Fruit fly (Drosophila melanogaster) whole organism, embryonic: ENCODE results near the gene CG18563.

Experiments
- Awh ChIP-seq: fragments of 200-800 bp; sonication (Bioruptor generic); IDR thresholded peaks from 2 replicates; pipeline ENCODE4, ENCODE4 v1.3.6; 2022; ENCODE audit warnings: missing biosample characterization, missing genetic modification characterization
- CG1024 ChIP-seq: fragments of 200-800 bp; sonication (Bioruptor generic); IDR thresholded peaks from 2 replicates; pipeline ENCODE4 v1.3.6; 2022; ENCODE audit warnings: missing biosample characterization, missing genetic modification characterization
- CG10462 ChIP-seq: fragments of 200-800 bp; sonication (Bioruptor generic); optimal IDR thresholded peaks from 2 replicates; lab custom pipeline; 2016; ENCODE audit warnings: missing biosample characterization, missing genetic modification characterization
- CG10565 ChIP-seq: fragments of 200-800 bp; sonication (Bioruptor generic); optimal IDR thresholded peaks from 3 replicates; lab custom pipeline; 2016; ENCODE audit warnings: missing biosample characterization, mild to moderate bottlenecking, missing genetic modification characterization
- CG11247 ChIP-seq: fragments of 200-800 bp; sonication (Bioruptor generic); IDR thresholded peaks from 2 replicates; pipeline ENCODE4 v1.3.6; 2022; ENCODE audit warnings: missing biosample characterization, missing genetic modification characterization
- CG12769 ChIP-seq: fragments of 200-800 bp; sonication (Bioruptor generic); optimal IDR thresholded peaks from 2 replicates; lab custom pipeline; 2019; ENCODE audit warnings: missing biosample characterization, mild to moderate bottlenecking, missing genetic modification characterization, moderate library complexity
- CG13775 ChIP-seq: fragments of 200-800 bp; sonication (Bioruptor generic); optimal IDR thresholded peaks from 3 replicates; lab custom pipeline; 2017; ENCODE audit warnings: missing biosample characterization, mild to moderate bottlenecking, missing genetic modification characterization
- CG15073 ChIP-seq: fragments of 200-800 bp; sonication (Bioruptor generic); optimal IDR thresholded peaks from 2 replicates; lab custom pipeline; 2016; ENCODE audit warnings: missing biosample characterization, missing genetic modification characterization
- CG16815 ChIP-seq: fragments of 200-800 bp; sonication (Bioruptor generic); optimal IDR thresholded peaks from 3 replicates; lab custom pipeline; 2017; ENCODE audit warnings: missing biosample characterization, mild to moderate bottlenecking, missing genetic modification characterization
- CG17361 ChIP-seq: fragments of 200-800 bp; sonication (Bioruptor generic); IDR thresholded peaks from 3 replicates; pipeline ENCODE4 v1.3.6; 2022; ENCODE audit warnings: missing biosample characterization, missing genetic modification characterization
- CG17802 ChIP-seq: fragments of 200-800 bp; sonication (Bioruptor generic); optimal IDR thresholded peaks from 2 replicates; lab custom pipeline; 2018; ENCODE audit warnings: missing biosample characterization, mild to moderate bottlenecking, missing genetic modification characterization, moderate library complexity
- CG18599 ChIP-seq: fragments of 200-800 bp; sonication (Bioruptor generic); optimal IDR thresholded peaks from 3 replicates; lab custom pipeline; 2017; ENCODE audit warnings: missing biosample characterization, missing genetic modification characterization, mild to moderate bottlenecking, moderate library complexity, missing genetic modification reagents
- CG3065 ChIP-seq: fragments of 200-800 bp; sonication (Bioruptor generic); optimal IDR thresholded peaks from 2 replicates; lab custom pipeline; 2016; ENCODE audit warnings: missing biosample characterization, missing genetic modification characterization
- CG33557 ChIP-seq: fragments of 200-800 bp; sonication (Bioruptor generic); optimal IDR thresholded peaks from 2 replicates; lab custom pipeline; 2019; ENCODE audit warnings: missing biosample characterization, mild to moderate bottlenecking, missing genetic modification characterization, moderate library complexity
- CG3407 ChIP-seq: fragments of 200-800 bp; sonication (Bioruptor generic); optimal IDR thresholded peaks from 2 replicates; lab custom pipeline; 2018; ENCODE audit warnings: missing biosample characterization, mild to moderate bottlenecking, missing genetic modification characterization
- CG3847 ChIP-seq: fragments of 200-800 bp; sonication (Bioruptor generic); IDR thresholded peaks from 2 replicates; pipeline ENCODE4 v1.3.6; 2022; ENCODE audit warnings: missing biosample characterization, missing genetic modification characterization
- CG6683 ChIP-seq: fragments of 200-800 bp; sonication (Bioruptor generic); optimal IDR thresholded peaks from 2 replicates; lab custom pipeline; 2017; ENCODE audit warnings: missing biosample characterization, mild to moderate bottlenecking, missing genetic modification characterization, missing genetic modification reagents
- CG8089 ChIP-seq: fragments of 200-800 bp; sonication (Bioruptor generic); optimal IDR thresholded peaks from 3 replicates; lab custom pipeline; 2016; ENCODE audit warnings: missing biosample characterization, missing genetic modification characterization
- CoRest ChIP-seq: fragments of 200-800 bp; sonication (Bioruptor generic); optimal IDR thresholded peaks from 3 replicates; lab custom pipeline; 2018; ENCODE audit warnings: missing biosample characterization, mild to moderate bottlenecking, missing genetic modification characterization, moderate library complexity
- Dip3 ChIP-seq: fragments of 200-800 bp; sonication (Bioruptor generic); optimal IDR thresholded peaks from 3 replicates; lab custom pipeline; 2016; ENCODE audit warnings: missing biosample characterization, missing genetic modification characterization
- H15 ChIP-seq: fragments of 200-800 bp; sonication (Bioruptor generic); IDR thresholded peaks from 3 replicates; pipeline ENCODE4 v1.3.6; 2022; ENCODE audit warnings: missing biosample characterization, missing genetic modification characterization
- HmgD ChIP-seq: fragments of 200-800 bp; sonication (Bioruptor generic); optimal IDR thresholded peaks from 3 replicates; lab custom pipeline; 2016; ENCODE audit warnings: missing biosample characterization, missing genetic modification characterization
- HmgZ ChIP-seq: fragments of 200-800 bp; sonication (Bioruptor generic); optimal IDR thresholded peaks from 2 replicates; lab custom pipeline; 2018; ENCODE audit warnings: missing biosample characterization, mild to moderate bottlenecking, missing genetic modification characterization
- Hsf ChIP-seq: fragments of 200-800 bp; sonication (Bioruptor generic); optimal IDR thresholded peaks from 3 replicates; lab custom pipeline; 2016; ENCODE audit warnings: missing biosample characterization, missing genetic modification characterization
- Optix ChIP-seq: fragments of 200-800 bp; sonication (Bioruptor generic); IDR thresholded peaks from 3 replicates; pipeline ENCODE4 v1.3.6; 2022; ENCODE audit warnings: missing biosample characterization, missing genetic modification characterization
- Sin3A ChIP-seq: fragments of >200 bp; optimal IDR thresholded peaks from 2 replicates; lab custom pipeline; 2018
- Sry-β ChIP-seq: fragments of 200-800 bp; sonication (Bioruptor generic); optimal IDR thresholded peaks from 2 replicates; lab custom pipeline; 2018; ENCODE audit warnings: missing biosample characterization, mild to moderate bottlenecking, missing genetic modification characterization, moderate library complexity
- ato ChIP-seq: fragments of 200-800 bp; sonication (Bioruptor generic); IDR thresholded peaks from 2 replicates; pipeline ENCODE4 v1.3.6; 2022; ENCODE audit warnings: missing biosample characterization, missing genetic modification characterization; ENCODE audit not compliant: partially characterized antibody
- bbx ChIP-seq: fragments of 200-800 bp; sonication (Bioruptor generic); IDR thresholded peaks from 2 replicates; pipeline ENCODE4 v1.3.6; 2022; ENCODE audit warnings: missing biosample characterization, missing genetic modification characterization; ENCODE audit not compliant: partially characterized antibody
- cg ChIP-seq: fragments of 200-800 bp; sonication (Bioruptor generic); optimal IDR thresholded peaks from 3 replicates; lab custom pipeline; 2019; ENCODE audit warnings: missing biosample characterization, mild to moderate bottlenecking, missing genetic modification characterization, moderate library complexity
- chinmo ChIP-seq: fragments of 200-800 bp; sonication (Bioruptor generic); IDR thresholded peaks from 4 replicates; pipeline ENCODE4 v1.3.6; 2022; ENCODE audit warnings: missing biosample characterization, missing genetic modification characterization; ENCODE audit not compliant: partially characterized antibody
- cwo ChIP-seq: fragments of 200-800 bp; sonication (Bioruptor generic); optimal IDR thresholded peaks from 3 replicates; lab custom pipeline; 2017; ENCODE audit warnings: missing biosample characterization, missing genetic modification characterization, mild to moderate bottlenecking, moderate library complexity, missing genetic modification reagents
- dm ChIP-seq: fragments of 200-800 bp; sonication (Bioruptor generic); optimal IDR thresholded peaks from 3 replicates; lab custom pipeline; 2016; ENCODE audit warnings: missing biosample characterization, missing genetic modification characterization
- dysf ChIP-seq: fragments of 200-800 bp; sonication (Bioruptor generic); IDR thresholded peaks from 3 replicates; pipeline ENCODE4 v1.3.6; 2022; ENCODE audit warnings: missing biosample characterization, missing genetic modification characterization
- gem ChIP-seq: fragments of 200-800 bp; sonication (Bioruptor generic); optimal IDR thresholded peaks from 2 replicates; lab custom pipeline; 2019; ENCODE audit warnings: missing biosample characterization, mild to moderate bottlenecking, missing genetic modification characterization, moderate library complexity
- grau ChIP-seq: fragments of 200-800 bp; optimal IDR thresholded peaks from 3 replicates; lab custom pipeline; 2019; ENCODE audit warnings: missing biosample characterization, mild to moderate bottlenecking, missing genetic modification characterization, moderate library complexity
- grn ChIP-seq: fragments of 200-800 bp; sonication (Bioruptor generic); optimal IDR thresholded peaks from 3 replicates; lab custom pipeline; 2017; ENCODE audit warnings: missing biosample characterization, missing genetic modification characterization
- gsb-n ChIP-seq: fragments of 200-800 bp; sonication (Bioruptor generic); optimal IDR thresholded peaks from 3 replicates; lab custom pipeline; 2018; ENCODE audit warnings: missing biosample characterization, mild to moderate bottlenecking, missing genetic modification characterization
- ind ChIP-seq: fragments of 200-800 bp; sonication (Bioruptor generic); optimal IDR thresholded peaks from 3 replicates; lab custom pipeline; 2016; ENCODE audit warnings: missing biosample characterization, missing genetic modification characterization
- inv ChIP-seq: fragments of 200-800 bp; sonication (Bioruptor generic); IDR thresholded peaks from 2 replicates; pipeline ENCODE4 v1.3.6; 2022; ENCODE audit warnings: missing biosample characterization, missing genetic modification characterization; ENCODE audit not compliant: partially characterized antibody
- mld ChIP-seq: fragments of 200-800 bp; sonication (Bioruptor generic); IDR thresholded peaks from 3 replicates; pipeline ENCODE4 v1.3.6; 2022; ENCODE audit warnings: missing biosample characterization, missing genetic modification characterization; ENCODE audit not compliant: partially characterized antibody
- org-1 ChIP-seq: fragments of 200-800 bp; sonication (Bioruptor generic); optimal IDR thresholded peaks from 2 replicates; lab custom pipeline; 2017; ENCODE audit warnings: missing biosample characterization, missing genetic modification characterization
- pan ChIP-seq, 4 experiments: fragments of >200 bp in 3 of 4; fragments of 200-800 bp in 1 of 4; sonication (Bioruptor generic) in 1 of 4; optimal IDR thresholded peaks in 3 of 4; IDR thresholded peaks in 1 of 4; 2 replicates each; pipeline versions ENCODE4 v1.3.6 to Lab custom; 2017 to 2022; ENCODE audit warnings: missing biosample characterization in 2 of 4, missing genetic modification characterization in 2 of 4, mixed read lengths in 1 of 4
- peb ChIP-seq: fragments of 200-800 bp; sonication (Bioruptor generic); IDR thresholded peaks from 2 replicates; pipeline ENCODE4 v1.3.6; 2022; ENCODE audit warnings: missing biosample characterization, missing genetic modification characterization
- pita ChIP-seq: fragments of 200-800 bp; sonication (Bioruptor generic); optimal IDR thresholded peaks from 2 replicates; lab custom pipeline; 2017; ENCODE audit warnings: missing biosample characterization, mild to moderate bottlenecking, missing genetic modification characterization
- schlank ChIP-seq: fragments of 200-800 bp; sonication (Bioruptor generic); optimal IDR thresholded peaks from 2 replicates; lab custom pipeline; 2018; ENCODE audit warnings: missing biosample characterization, mild to moderate bottlenecking, missing genetic modification characterization
- tgo ChIP-seq: fragments of 200-800 bp; sonication (Bioruptor generic); IDR thresholded peaks from 3 replicates; pipeline ENCODE4 v1.3.6; 2022; ENCODE audit warnings: missing biosample characterization, missing genetic modification characterization
- vnd ChIP-seq: fragments of 200-800 bp; sonication (Bioruptor generic); IDR thresholded peaks from 3 replicates; pipeline ENCODE4 v1.3.6; 2022; ENCODE audit warnings: missing biosample characterization, missing genetic modification characterization; ENCODE audit not compliant: partially characterized antibody
- zen ChIP-seq: fragments of 200-800 bp; sonication (Bioruptor generic); optimal IDR thresholded peaks from 3 replicates; lab custom pipeline; 2018; ENCODE audit warnings: missing biosample characterization, mild to moderate bottlenecking, missing genetic modification characterization, moderate library complexity

CG18563 gene

DNA sequence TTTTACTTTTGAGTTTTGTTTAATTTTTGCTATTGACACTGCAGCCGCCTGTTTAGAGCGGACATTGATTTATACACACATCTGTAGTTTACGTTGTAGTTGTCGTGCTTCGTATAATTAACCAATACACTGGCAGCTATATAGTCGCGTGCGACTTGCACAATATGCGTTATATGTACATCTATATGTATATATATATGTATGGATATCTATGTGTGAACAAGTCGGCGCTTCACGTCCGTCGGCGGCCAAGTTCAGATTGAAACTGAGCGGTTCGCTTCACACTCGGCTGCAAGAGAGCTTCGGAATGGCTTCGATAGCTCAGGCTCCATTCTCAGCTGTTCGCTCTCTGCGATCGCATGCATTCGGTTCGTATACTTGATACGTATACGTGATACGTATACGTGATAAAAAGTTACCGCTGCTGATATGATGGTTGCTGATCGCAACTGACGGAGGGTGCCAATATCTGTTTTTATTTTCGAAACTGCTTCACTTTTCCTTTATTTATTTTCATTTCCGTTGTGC, 29.9 kb downstream of the CG18563 start (continued):
- TF ChIP-seq zen (tag; lab: Kevin White, UChicago) (no peak), grn (GFP tag; lab: Kevin White, UChicago) (peak; percentile 21), CG13775 (GFP tag; lab: Kevin White, UChicago) (no peak), peb (GFP tag; lab: Robert Waterston, UW) (no peak), dysf (no peak), CG6683 (GFP tag; lab: Kevin White, UChicago) (no peak), gem (tag; lab: Kevin White, UChicago) (peak; percentile 7), tgo (GFP tag; lab: Robert Waterston, UW) (0 out of 3 replicates have a peak, but pooled peaks have one; percentile 24), CG33557 (GFP tag; lab: Kevin White, UChicago) (no peak), CG17802 (tag; lab: Kevin White, UChicago) (no peak), CG18599 (GFP tag; lab: Kevin White, UChicago) (no peak), pan (optimal IDR thresholded peaks at IDR 0.05; lab: Kevin White, UChicago) (no peak), pan (GFP tag; optimal IDR thresholded peaks at IDR 0.05 in 1 of 2, IDR thresholded peaks at IDR 0.05 in 1 of 2) (no peak), vnd (GFP tag; lab: Robert Waterston, UW) (no peak), CG12769 (peak; percentile 24), cg (peak; percentile 71), HmgD (GFP tag; lab: Kevin White, UChicago) (no peak), gsb-n (tag; lab: Kevin White, UChicago) (no peak), cwo (GFP tag; lab: Kevin White, UChicago) (peak; percentile 73), Hsf (GFP tag; lab: Kevin White, UChicago) (no peak), Dip3 (GFP tag; lab: Kevin White, UChicago) (no peak), CG8089 (GFP tag; lab: Kevin White, UChicago) (no peak), schlank (tag; lab: Kevin White, UChicago) (no peak), HmgZ (tag; lab: Kevin White, UChicago) (peak; percentile 21), CG17361 (GFP tag; lab: Robert Waterston, UW) (no peak), CG10565 (GFP tag; lab: Kevin White, UChicago) (no peak), ato (GFP tag; lab: Robert Waterston, UW) (no peak), CG3847 (GFP tag; lab: Robert Waterston, UW) (no peak), CG16815 (GFP tag; lab: Kevin White, UChicago) (no peak), pita (GFP tag; lab: Kevin White, UChicago) (no peak), H15 (no peak; the same call in 2 of the 3 replicates), CoRest (no peak), org-1 (no peak), ind (GFP tag; lab: Kevin White, UChicago) (no peak), CG1024 (GFP tag; lab: Robert Waterston, UW) (0 out of 2 replicates have a peak, but pooled peaks have one; percentile 35), Awh (GFP tag; lab: Robert Waterston, UW) (no peak), inv (GFP tag; lab: Robert Waterston, UW) (no peak), dm (GFP tag; lab: Kevin White, UChicago) (no peak), mld (GFP tag; lab: Robert Waterston, UW) (0 out of 3 replicates have a peak, but pooled peaks have one; percentile 26), CG3407 (GFP tag; lab: Kevin White, UChicago) (peak; percentile 5), CG3065 (GFP tag; lab: Kevin White, UChicago) (no peak), CG10462 (GFP tag; lab: Kevin White, UChicago) (no peak), chinmo (GFP tag; lab: Robert Waterston, UW) (peak; percentile 98), grau (tag; lab: Kevin White, UChicago) (peak; percentile 5), Optix (GFP tag; lab: Robert Waterston, UW) (no peak), CG15073 (GFP tag; lab: Kevin White, UChicago) (no peak), bbx (GFP tag; lab: Robert Waterston, UW) (peak; percentile 52; the same call in 1 of the 2 replicates), Sry-β (GFP tag; lab: Kevin White, UChicago) (no peak), CG11247 (GFP tag; lab: Robert Waterston, UW) (peak; percentile 39; the same call in 1 of the 2 replicates), Sin3A (lab: Kevin White, UChicago) (no peak)
